Fruit fly (Drosophila melanogaster): ENCODE data around the gene CG15046.

- TF ChIP-seq dmrt93B (GFP tag; optimal IDR thresholded peaks at IDR 0.05) (no peak), Hr78 (GFP tag; optimal IDR thresholded peaks at IDR 0.05) (no peak), psq (GFP tag; optimal IDR thresholded peaks at IDR 0.05) (no peak), Myc (optimal IDR thresholded peaks at IDR 0.05) (no peak), Dfd (GFP tag; optimal IDR thresholded peaks at IDR 0.05) (no peak), lola (GFP tag; optimal IDR thresholded peaks at IDR 0.05) (no peak), jim (GFP tag; optimal IDR thresholded peaks at IDR 0.05) (no peak), Sp1 (GFP tag; optimal IDR thresholded peaks at IDR 0.05) (no peak), GATAd (GFP tag; optimal IDR thresholded peaks at IDR 0.05) (no peak)
These were observed 25.3 kb upstream of the CG15046 start, which contains the start of gene CG6470 for dm6 chrX:18514767-18515166.

Measured in whole organism, wandering third instar larva.